Worm (Caenorhabditis elegans) whole organism, L4 larva: ENCODE results near the gene C05E11.2.

Source experiments
- F37D6.2 ChIP-seq: sonication (generic microtip); optimal IDR thresholded peaks from 2 replicates; lab custom pipeline; 2016; ENCODE audit warnings: mild to moderate bottlenecking, missing genetic modification characterization, missing compliant biosample characterization
- Y75B8A.6 ChIP-seq: fragments of 200-800 bp; sonication (Bioruptor generic); IDR thresholded peaks from 2 replicates; pipeline ENCODE4 v1.3.6; 2022; ENCODE audit warnings: missing genetic modification reagents, missing genetic modification characterization, missing compliant biosample characterization
- ama-1 ChIP-seq: fragments of 150-350 bp; optimal IDR thresholded peaks from 2 replicates; lab custom pipeline; 2014; ENCODE audit warnings: inconsistent platforms, mixed read lengths
- egl-43 ChIP-seq: fragments of 200-800 bp; sonication (Bioruptor generic); IDR thresholded peaks from 2 replicates; pipeline ENCODE4 v1.3.6; 2022; ENCODE audit warnings: missing genetic modification reagents, missing genetic modification characterization, missing compliant biosample characterization
- lin-15B ChIP-seq: fragments of 150-350 bp; sonication (generic microtip); optimal IDR thresholded peaks from 3 replicates; lab custom pipeline; 2014; ENCODE audit warnings: missing biosample characterization, missing genetic modification characterization
- lsy-2 ChIP-seq, 2 experiments: fragments of 150-350 bp in 1 of 2; sonication (generic microtip) in 1 of 2; optimal IDR thresholded peaks; 2 replicates each; lab custom pipeline; 2014 to 2017; ENCODE audit warnings: missing biosample characterization in 2 of 2, missing genetic modification characterization in 2 of 2
- mep-1 ChIP-seq: fragments of 150-350 bp; sonication (generic microtip); optimal IDR thresholded peaks from 3 replicates; lab custom pipeline; 2014; ENCODE audit warnings: missing biosample characterization, missing genetic modification characterization
- nhr-11 ChIP-seq: fragments of 150-350 bp; optimal IDR thresholded peaks from 2 replicates; lab custom pipeline; 2014; ENCODE audit warnings: missing biosample characterization, missing genetic modification characterization
- nhr-28 ChIP-seq: fragments of 150-350 bp; optimal IDR thresholded peaks from 2 replicates; lab custom pipeline; 2014; ENCODE audit warnings: missing biosample characterization, missing genetic modification characterization
- pqm-1 ChIP-seq: sonication (generic microtip); optimal IDR thresholded peaks from 2 replicates; lab custom pipeline; 2017; ENCODE audit warnings: missing biosample characterization, missing genetic modification characterization
- saeg-2 ChIP-seq: fragments of 200-800 bp; sonication (Bioruptor generic); IDR thresholded peaks from 2 replicates; pipeline ENCODE4 v1.3.6; 2022; ENCODE audit warnings: missing genetic modification reagents, missing genetic modification characterization, missing compliant biosample characterization
- snpc-4 ChIP-seq: fragments of 150-350 bp; optimal IDR thresholded peaks from 2 replicates; lab custom pipeline; 2014; ENCODE audit warnings: missing biosample characterization, missing genetic modification characterization
- zag-1 ChIP-seq: fragments of 150-350 bp; optimal IDR thresholded peaks from 2 replicates; lab custom pipeline; 2014; ENCODE audit warnings: missing biosample characterization, missing genetic modification characterization

ce11 chrX:4625080-4625479 lies 38.4 kb downstream of the C05E11.2 start:
- TF ChIP-seq Y75B8A.6 (GFP tag; lab: Robert Waterston, UW), result no peak
- no peak for TF ChIP-seq nhr-28 (tag; lab: Kevin White, UChicago)
- TF ChIP-seq saeg-2 (GFP tag; lab: Robert Waterston, UW), result no peak
- TF ChIP-seq snpc-4 (tag; lab: Kevin White, UChicago), result no peak
- no peak for TF ChIP-seq F37D6.2
- no peak for TF ChIP-seq egl-43 (GFP tag; lab: Robert Waterston, UW)
- TF ChIP-seq nhr-11 (tag; lab: Kevin White, UChicago), result no peak
- TF ChIP-seq lin-15B, result no peak
- no peak for TF ChIP-seq ama-1 (lab: Kevin White, UChicago)
- no peak for TF ChIP-seq pqm-1 (tag; lab: Kevin White, UChicago)
- TF ChIP-seq lsy-2 (tag; optimal IDR thresholded peaks at IDR 0.05; lab: Kevin White, UChicago), result no peak
- TF ChIP-seq mep-1 (tag; lab: Kevin White, UChicago), result no peak
- no peak for TF ChIP-seq zag-1 (tag; lab: Kevin White, UChicago)
